Worm (Caenorhabditis elegans) whole organism, dauer: ENCODE results near the gene srx-10.

Experiments used
- unc-62 ChIP-seq: sonication (generic microtip); optimal IDR thresholded peaks from 2 replicates; lab custom pipeline; 2017; ENCODE audit warnings: missing biosample characterization, missing genetic modification reagents, missing genetic modification characterization

srx-10 gene

DNA sequence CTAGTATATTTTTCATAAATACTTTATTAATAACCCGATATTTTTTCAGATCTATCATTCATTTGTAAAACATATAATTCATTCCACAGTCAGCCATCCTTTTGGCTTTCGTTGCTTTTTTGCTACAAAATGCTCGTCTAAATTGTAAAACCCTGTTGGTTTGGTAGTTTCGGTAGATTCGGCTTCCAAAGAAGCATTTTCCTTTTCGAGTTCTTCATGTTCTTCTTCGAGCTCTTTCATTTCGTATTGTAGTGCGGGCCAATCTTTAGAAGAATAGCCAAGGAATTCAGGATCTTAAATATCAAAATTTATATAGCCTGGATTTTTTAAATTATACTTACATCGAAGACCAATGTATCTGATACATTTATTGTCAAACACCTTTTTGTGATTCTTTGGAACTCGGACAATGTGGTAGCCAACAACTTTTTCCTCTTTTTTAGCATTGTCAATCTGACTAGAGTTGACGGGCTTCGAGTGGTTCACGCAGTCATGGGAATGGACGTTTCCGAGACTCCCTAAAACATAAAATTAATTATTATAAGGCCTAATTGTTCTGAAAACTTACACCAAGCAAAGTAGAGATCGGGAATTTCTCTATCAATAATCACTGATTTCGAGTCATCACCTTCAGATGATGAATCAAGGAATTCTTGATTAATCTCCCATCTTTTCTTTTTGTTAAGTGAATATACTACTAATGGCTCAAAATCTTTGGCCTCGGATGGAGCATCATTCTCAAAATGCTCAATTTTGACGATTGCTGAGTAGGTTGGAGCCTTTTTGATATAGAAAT lies 38.0 kb downstream of the srx-10 start:
- no peak for TF ChIP-seq unc-62 (GFP tag; lab: Kevin White, UChicago)

- TF ChIP-seq unc-62 (GFP tag; lab: Kevin White, UChicago), result no peak
Measured at ce11 chrV:13907557-13908104, 38.7 kb downstream of the srx-10 start.

- no peak for TF ChIP-seq unc-62 (GFP tag; lab: Kevin White, UChicago)
Measured at ce11 chrV:13906166-13906565, 40.1 kb downstream of the srx-10 start, which contains the start of gene stdh-1. TSS of gene stdh-1 (plus strand) at chrV:13906492.

DNA sequence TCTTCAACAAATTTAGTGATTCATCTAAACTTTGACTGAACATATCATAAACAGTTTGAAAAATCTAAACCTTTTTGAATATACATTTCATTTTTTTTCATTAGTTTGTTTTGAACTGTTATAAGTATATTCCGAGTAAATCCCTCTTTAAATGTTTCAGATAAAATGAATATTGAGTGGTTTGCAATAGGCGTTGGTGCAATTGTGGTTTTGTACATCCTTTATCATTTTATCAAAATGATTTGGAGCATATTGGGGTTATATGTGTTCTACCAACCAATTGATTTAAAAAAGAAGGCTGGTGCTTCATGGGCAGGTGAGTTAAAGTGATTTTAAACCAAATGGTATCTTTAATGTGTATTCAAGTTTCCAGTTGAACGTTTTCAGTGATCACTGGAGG lies 41.8 kb downstream of the srx-10 start, which contains the start of gene stdh-3:
Gene stdh-3, plus strand, starts transcription at position 166 of the 400 bp plus-strand sequence.
- TF ChIP-seq unc-62 (GFP tag; lab: Kevin White, UChicago), result no peak

ce11 chrV:13902495-13902894 lies 43.8 kb downstream of the srx-10 start, which contains the start of gene C06B3.1:
TSS of gene C06B3.1 (plus strand) at chrV:13902795.
- no peak for TF ChIP-seq unc-62 (GFP tag; lab: Kevin White, UChicago)

DNA sequence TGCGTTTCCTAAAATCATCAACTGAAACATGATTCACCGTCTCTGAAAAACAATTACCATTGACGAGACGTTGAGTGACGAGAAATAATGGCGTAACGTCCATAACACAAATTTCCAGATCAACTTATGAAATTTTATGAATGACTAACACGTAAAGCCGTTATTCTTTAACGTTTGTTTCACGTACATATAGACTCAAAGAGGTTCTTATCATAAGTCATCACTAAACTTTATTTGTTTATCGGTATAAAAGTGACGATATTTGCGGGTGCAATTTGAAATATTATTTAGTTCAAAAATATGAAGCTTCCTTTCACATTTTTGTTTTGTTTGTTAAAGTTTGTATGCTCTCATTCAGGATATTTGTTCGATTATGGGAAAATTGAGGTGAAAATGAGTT lies 47.1 kb downstream of the srx-10 start, which contains the start of gene oac-3:
Gene oac-3, plus strand, starts transcription at position 301 of the 400 bp plus-strand sequence.
- no peak for TF ChIP-seq unc-62 (GFP tag; lab: Kevin White, UChicago)

- no peak for TF ChIP-seq unc-62 (GFP tag; lab: Kevin White, UChicago)
Measured at ce11 chrV:13898356-13898755, 47.9 kb downstream of the srx-10 start, which contains the start of gene cyp-35C1. TSS of gene cyp-35C1 (minus strand) at chrV:13898487.
